Fruit fly (Drosophila melanogaster) whole organism, embryonic: ENCODE measurements around the gene N.

Experiments
- Antp ChIP-seq: fragments of 200-800 bp; sonication (Bioruptor generic); optimal IDR thresholded peaks from 3 replicates; lab custom pipeline; 2016; ENCODE audit warnings: missing biosample characterization, missing genetic modification characterization
- CG12071 ChIP-seq: fragments of 200-800 bp; sonication (Bioruptor generic); optimal IDR thresholded peaks from 3 replicates; lab custom pipeline; 2018; ENCODE audit warnings: missing biosample characterization, mild to moderate bottlenecking, missing genetic modification characterization
- CG12659 ChIP-seq: fragments of 200-800 bp; sonication (Bioruptor generic); optimal IDR thresholded peaks from 3 replicates; lab custom pipeline; 2017; ENCODE audit warnings: mild to moderate bottlenecking, missing biosample characterization, missing genetic modification reagents, missing genetic modification characterization
- CG13296 ChIP-seq: fragments of 200-800 bp; sonication (Bioruptor generic); optimal IDR thresholded peaks from 3 replicates; lab custom pipeline; 2018; ENCODE audit warnings: missing biosample characterization, mild to moderate bottlenecking, missing genetic modification characterization
- CG13775 ChIP-seq: fragments of 200-800 bp; sonication (Bioruptor generic); optimal IDR thresholded peaks from 3 replicates; lab custom pipeline; 2017; ENCODE audit warnings: missing biosample characterization, mild to moderate bottlenecking, missing genetic modification characterization
- CG15073 ChIP-seq: fragments of 200-800 bp; sonication (Bioruptor generic); optimal IDR thresholded peaks from 2 replicates; lab custom pipeline; 2016; ENCODE audit warnings: missing biosample characterization, missing genetic modification characterization
- CG15479 ChIP-seq: fragments of 200-800 bp; sonication (Bioruptor generic); optimal IDR thresholded peaks from 3 replicates; lab custom pipeline; 2019; ENCODE audit warnings: missing biosample characterization, mild to moderate bottlenecking, missing genetic modification characterization, moderate library complexity
- CG1792 ChIP-seq: fragments of 200-800 bp; sonication (Bioruptor generic); optimal IDR thresholded peaks from 2 replicates; lab custom pipeline; 2016; ENCODE audit warnings: missing biosample characterization, missing genetic modification characterization
- CG18764 ChIP-seq: fragments of 200-800 bp; sonication (Bioruptor generic); optimal IDR thresholded peaks from 3 replicates; lab custom pipeline; 2016; ENCODE audit warnings: missing biosample characterization, missing genetic modification characterization
- CG2129 ChIP-seq: fragments of 200-800 bp; sonication (Bioruptor generic); IDR thresholded peaks from 2 replicates; pipeline ENCODE4 v1.3.6; 2022; ENCODE audit warnings: missing biosample characterization, missing genetic modification characterization; ENCODE audit not compliant: partially characterized antibody
- CG2889 ChIP-seq: fragments of 200-800 bp; sonication (Bioruptor generic); IDR thresholded peaks from 3 replicates; pipeline ENCODE4 v1.3.6; 2022; ENCODE audit warnings: missing biosample characterization, missing genetic modification characterization
- CG31388 ChIP-seq: fragments of 200-800 bp; sonication (Bioruptor generic); optimal IDR thresholded peaks from 2 replicates; lab custom pipeline; 2016; ENCODE audit warnings: missing biosample characterization, missing genetic modification characterization
- CG34376 ChIP-seq: fragments of 200-800 bp; sonication (Bioruptor generic); optimal IDR thresholded peaks from 2 replicates; lab custom pipeline; 2018; ENCODE audit warnings: missing biosample characterization, mild to moderate bottlenecking, missing genetic modification characterization
- CG3995 ChIP-seq: fragments of 200-800 bp; sonication (Bioruptor generic); optimal IDR thresholded peaks from 3 replicates; lab custom pipeline; 2016; ENCODE audit warnings: missing biosample characterization, missing genetic modification characterization
- CG4404 ChIP-seq: fragments of 200-800 bp; sonication (Bioruptor generic); IDR thresholded peaks from 2 replicates; pipeline ENCODE4 v1.3.6; 2022; ENCODE audit warnings: missing biosample characterization, missing genetic modification characterization
- CG4617 ChIP-seq: fragments of 200-800 bp; sonication (Bioruptor generic); optimal IDR thresholded peaks from 3 replicates; lab custom pipeline; 2016; ENCODE audit warnings: missing biosample characterization, missing genetic modification characterization, borderline replicate concordance
- CG5245 ChIP-seq: fragments of 200-800 bp; sonication (Bioruptor generic); optimal IDR thresholded peaks from 3 replicates; lab custom pipeline; 2016; ENCODE audit warnings: missing biosample characterization, missing genetic modification characterization
- CG6813 ChIP-seq: fragments of 200-800 bp; sonication (Bioruptor generic); optimal IDR thresholded peaks from 2 replicates; lab custom pipeline; 2017; ENCODE audit warnings: missing biosample characterization, missing genetic modification characterization, mild to moderate bottlenecking, moderate library complexity, missing genetic modification reagents
- CG8281 ChIP-seq: fragments of 200-800 bp; sonication (Bioruptor generic); optimal IDR thresholded peaks from 2 replicates; lab custom pipeline; 2018; ENCODE audit warnings: missing biosample characterization, mild to moderate bottlenecking, missing genetic modification characterization, moderate library complexity
- CG8359 ChIP-seq: fragments of 200-800 bp; sonication (Bioruptor generic); optimal IDR thresholded peaks from 2 replicates; lab custom pipeline; 2017; ENCODE audit warnings: missing biosample characterization, mild to moderate bottlenecking, missing genetic modification characterization, borderline replicate concordance
- Fer3 ChIP-seq: fragments of 200-800 bp; sonication (Bioruptor generic); optimal IDR thresholded peaks from 2 replicates; lab custom pipeline; 2018; ENCODE audit warnings: missing biosample characterization, mild to moderate bottlenecking, missing genetic modification characterization, moderate library complexity
- Hr3 ChIP-seq: fragments of 200-800 bp; sonication (Bioruptor generic); optimal IDR thresholded peaks from 3 replicates; lab custom pipeline; 2016; ENCODE audit warnings: missing biosample characterization, missing genetic modification characterization
- Optix ChIP-seq: fragments of 200-800 bp; sonication (Bioruptor generic); IDR thresholded peaks from 3 replicates; pipeline ENCODE4 v1.3.6; 2022; ENCODE audit warnings: missing biosample characterization, missing genetic modification characterization
- Vsx1 ChIP-seq: fragments of 200-800 bp; sonication (Bioruptor generic); optimal IDR thresholded peaks from 2 replicates; lab custom pipeline; 2017; ENCODE audit warnings: missing biosample characterization, mild to moderate bottlenecking, missing genetic modification characterization, missing genetic modification reagents
- amos ChIP-seq: fragments of 200-800 bp; sonication (Bioruptor generic); IDR thresholded peaks from 2 replicates; pipeline ENCODE4 v1.3.6; 2022; ENCODE audit warnings: missing biosample characterization, missing genetic modification characterization; ENCODE audit not compliant: partially characterized antibody
- ase ChIP-seq: fragments of 200-800 bp; sonication (Bioruptor generic); IDR thresholded peaks from 3 replicates; pipeline ENCODE4 v1.3.6; 2022; ENCODE audit warnings: missing biosample characterization, missing genetic modification characterization
- bcd ChIP-seq: fragments of 200-800 bp; sonication (Bioruptor generic); optimal IDR thresholded peaks from 2 replicates; lab custom pipeline; 2017; ENCODE audit warnings: missing biosample characterization, mild to moderate bottlenecking, missing genetic modification characterization
- cas ChIP-seq: fragments of 200-800 bp; sonication (Bioruptor generic); IDR thresholded peaks from 2 replicates; pipeline ENCODE4 v1.3.6; 2022; ENCODE audit warnings: missing biosample characterization, missing genetic modification characterization
- cato ChIP-seq: fragments of 200-800 bp; sonication (Bioruptor generic); optimal IDR thresholded peaks from 2 replicates; lab custom pipeline; 2016; ENCODE audit warnings: missing biosample characterization, missing genetic modification characterization, borderline replicate concordance
- chinmo ChIP-seq: fragments of 200-800 bp; sonication (Bioruptor generic); IDR thresholded peaks from 4 replicates; pipeline ENCODE4 v1.3.6; 2022; ENCODE audit warnings: missing biosample characterization, missing genetic modification characterization; ENCODE audit not compliant: partially characterized antibody
- dimm ChIP-seq: fragments of 200-800 bp; sonication (Bioruptor generic); IDR thresholded peaks from 2 replicates; pipeline ENCODE4 v1.3.6; 2022; ENCODE audit warnings: missing biosample characterization, missing genetic modification characterization
- disco-r ChIP-seq: fragments of 200-800 bp; sonication (Bioruptor generic); optimal IDR thresholded peaks from 2 replicates; lab custom pipeline; 2016; ENCODE audit warnings: missing biosample characterization, missing genetic modification characterization
- ftz-f1 ChIP-seq: fragments of 200-800 bp; sonication (Bioruptor generic); optimal IDR thresholded peaks from 2 replicates; lab custom pipeline; 2016; ENCODE audit warnings: missing biosample characterization, missing genetic modification characterization
- ham ChIP-seq: fragments of 200-800 bp; sonication (Bioruptor generic); IDR thresholded peaks from 2 replicates; pipeline ENCODE4 v1.3.6; 2022; ENCODE audit warnings: missing biosample characterization, missing genetic modification characterization
- inv ChIP-seq: fragments of 200-800 bp; sonication (Bioruptor generic); IDR thresholded peaks from 2 replicates; pipeline ENCODE4 v1.3.6; 2022; ENCODE audit warnings: missing biosample characterization, missing genetic modification characterization; ENCODE audit not compliant: partially characterized antibody
- jigr1 ChIP-seq: fragments of 200-800 bp; sonication (Bioruptor generic); IDR thresholded peaks from 3 replicates; pipeline ENCODE4 v1.3.6; 2022; ENCODE audit warnings: missing biosample characterization, missing genetic modification characterization
- kay ChIP-seq: fragments of 200-800 bp; sonication (Bioruptor generic); optimal IDR thresholded peaks from 2 replicates; lab custom pipeline; 2016; ENCODE audit warnings: missing biosample characterization, missing genetic modification characterization
- lmd ChIP-seq: fragments of 200-800 bp; sonication (Bioruptor generic); IDR thresholded peaks from 2 replicates; pipeline ENCODE4 v1.3.6; 2022; ENCODE audit warnings: missing biosample characterization, missing genetic modification characterization
- nau ChIP-seq: fragments of 200-800 bp; sonication (Bioruptor generic); optimal IDR thresholded peaks from 3 replicates; lab custom pipeline; 2017; ENCODE audit warnings: missing biosample characterization, mild to moderate bottlenecking, missing genetic modification characterization, missing genetic modification reagents
- otp ChIP-seq: fragments of 200-800 bp; sonication (Bioruptor generic); IDR thresholded peaks from 3 replicates; pipeline ENCODE4, ENCODE4 v1.3.6; 2022; ENCODE audit warnings: missing biosample characterization, missing genetic modification characterization
- pita ChIP-seq: fragments of 200-800 bp; sonication (Bioruptor generic); optimal IDR thresholded peaks from 2 replicates; lab custom pipeline; 2017; ENCODE audit warnings: missing biosample characterization, mild to moderate bottlenecking, missing genetic modification characterization
- pum ChIP-seq: fragments of 200-800 bp; sonication (Bioruptor generic); optimal IDR thresholded peaks from 2 replicates; lab custom pipeline; 2016; ENCODE audit warnings: missing biosample characterization, missing genetic modification characterization
- pzg ChIP-seq: fragments of 200-800 bp; sonication (Bioruptor generic); optimal IDR thresholded peaks from 3 replicates; lab custom pipeline; 2018; ENCODE audit warnings: missing biosample characterization, mild to moderate bottlenecking, missing genetic modification characterization, moderate library complexity
- sc ChIP-seq, 3 experiments: fragments of >200 bp in 2 of 3; fragments of 200-800 bp in 1 of 3; sonication (Bioruptor generic) in 1 of 3; optimal IDR thresholded peaks; 2 replicates in 2 of 3; 3 replicates in 1 of 3; lab custom pipeline; 2017; ENCODE audit warnings: mild to moderate bottlenecking in 1 of 3, missing biosample characterization in 1 of 3, missing genetic modification characterization in 1 of 3, missing genetic modification reagents in 1 of 3
- sima ChIP-seq: fragments of 200-800 bp; sonication (Bioruptor generic); optimal IDR thresholded peaks from 2 replicates; lab custom pipeline; 2016; ENCODE audit warnings: missing biosample characterization, missing genetic modification characterization
- tin ChIP-seq: fragments of 200-800 bp; sonication (Bioruptor generic); optimal IDR thresholded peaks from 3 replicates; lab custom pipeline; 2016; ENCODE audit warnings: missing biosample characterization, missing genetic modification characterization
- tx ChIP-seq: fragments of 200-800 bp; sonication (Bioruptor generic); optimal IDR thresholded peaks from 2 replicates; lab custom pipeline; 2016; ENCODE audit warnings: missing biosample characterization, missing genetic modification characterization
- usp ChIP-seq: fragments of >200 bp; optimal IDR thresholded peaks from 2 replicates; lab custom pipeline; 2017; ENCODE audit warnings: missing biosample characterization, missing genetic modification characterization
- wek ChIP-seq: fragments of 200-800 bp; sonication (Bioruptor generic); optimal IDR thresholded peaks from 3 replicates; lab custom pipeline; 2018; ENCODE audit warnings: missing biosample characterization, mild to moderate bottlenecking, missing genetic modification characterization, moderate library complexity
- zen2 ChIP-seq: fragments of 200-800 bp; sonication (Bioruptor generic); IDR thresholded peaks from 3 replicates; pipeline ENCODE4 v1.3.6; 2022; ENCODE audit warnings: missing biosample characterization, missing genetic modification characterization; ENCODE audit not compliant: partially characterized antibody

The N gene

DNA sequence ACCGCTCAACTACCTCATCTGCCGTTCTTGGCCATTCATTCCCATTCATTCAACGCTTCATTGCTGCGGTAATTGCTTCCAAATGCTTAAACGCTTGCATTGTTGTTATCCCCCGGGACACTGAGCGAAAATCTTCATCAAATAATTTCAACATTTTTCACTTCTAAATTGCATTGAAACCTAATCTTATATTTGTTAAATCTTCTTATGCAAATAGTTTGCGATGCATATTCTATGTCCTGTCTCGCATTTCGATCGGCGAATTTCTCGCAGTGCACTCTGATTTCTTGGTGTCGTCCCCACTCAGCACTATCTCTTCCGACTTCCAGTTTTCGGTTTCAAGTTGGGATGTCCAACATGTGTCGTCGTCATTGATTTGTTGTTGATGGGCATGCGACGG lies 37.7 kb upstream of the N start (continued):
- TF ChIP-seq CG15479 (no peak), jigr1 (peak; percentile 78; the same call in 2 of the 3 replicates), tin (GFP tag; lab: Kevin White, UChicago) (peak; percentile 97), kay (GFP tag; lab: Kevin White, UChicago) (peak; percentile 76), ase (GFP tag; lab: Robert Waterston, UW) (peak; percentile 88), Hr3 (GFP tag; lab: Kevin White, UChicago) (peak; percentile 91), usp (GFP tag; lab: Kevin White, UChicago) (no peak), pum (GFP tag; lab: Kevin White, UChicago) (peak; percentile 95), CG6813 (GFP tag; lab: Kevin White, UChicago) (peak; percentile 89), pita (no peak), CG8359 (GFP tag; lab: Kevin White, UChicago) (peak; percentile 90), CG8281 (tag; lab: Kevin White, UChicago) (peak; percentile 70), pzg (GFP tag; lab: Kevin White, UChicago) (no peak), bcd (GFP tag; lab: Kevin White, UChicago) (peak; percentile 89), otp (GFP tag; lab: Robert Waterston, UW) (peak; percentile 93), CG34376 (GFP tag; lab: Kevin White, UChicago) (peak; percentile 8), CG2889 (GFP tag; lab: Robert Waterston, UW) (peak; percentile 77), chinmo (GFP tag; lab: Robert Waterston, UW) (no peak), wek (GFP tag; lab: Kevin White, UChicago) (peak; percentile 87), sc (optimal IDR thresholded peaks at IDR 0.05; lab: Kevin White, UChicago) (no peak), sc (GFP tag; optimal IDR thresholded peaks at IDR 0.05; lab: Kevin White, UChicago) (peak; percentile 92), Fer3 (tag; lab: Kevin White, UChicago) (peak; percentile 83), inv (GFP tag; lab: Robert Waterston, UW) (no peak), Optix (GFP tag; lab: Robert Waterston, UW) (peak; percentile 90), CG31388 (GFP tag; lab: Kevin White, UChicago) (peak; percentile 86), CG5245 (GFP tag; lab: Kevin White, UChicago) (peak; percentile 95), CG15073 (GFP tag; lab: Kevin White, UChicago) (peak; percentile 75), CG18764 (GFP tag; lab: Kevin White, UChicago) (peak; percentile 92), amos (no peak), CG12659 (peak; percentile 85), ftz-f1 (GFP tag; lab: Kevin White, UChicago) (no peak), sima (GFP tag; lab: Kevin White, UChicago) (peak; percentile 67), Antp (peak; percentile 95), CG13296 (peak; percentile 65), zen2 (GFP tag; lab: Robert Waterston, UW) (no peak), ham (GFP tag; lab: Robert Waterston, UW) (no peak), lmd (GFP tag; lab: Robert Waterston, UW) (peak; percentile 91), CG12071 (GFP tag; lab: Kevin White, UChicago) (peak; percentile 90), CG4404 (GFP tag; lab: Robert Waterston, UW) (peak; percentile 93), CG13775 (GFP tag; lab: Kevin White, UChicago) (peak; percentile 90), cas (GFP tag; lab: Robert Waterston, UW) (peak; percentile 51; the same call in 1 of the 2 replicates), CG1792 (peak; percentile 84), nau (GFP tag; lab: Kevin White, UChicago) (peak; percentile 88), CG3995 (GFP tag; lab: Kevin White, UChicago) (peak; percentile 14), Vsx1 (GFP tag; lab: Kevin White, UChicago) (peak; percentile 65), cato (peak; percentile 86), CG4617 (GFP tag; lab: Kevin White, UChicago) (peak; percentile 83), CG2129 (GFP tag; lab: Robert Waterston, UW) (no peak), dimm (peak; percentile 80), tx (GFP tag; lab: Kevin White, UChicago) (peak; percentile 93), disco-r (GFP tag; lab: Kevin White, UChicago) (peak; percentile 85)
